Worm (Caenorhabditis elegans) whole organism, young adult: ENCODE data around the gene sru-11.
"Not testable (repeated sequence)": the region's sequence is repeated elsewhere in the genome, so short reads cannot be mapped to it uniquely, and the experiment has no call there.

Experiments used
- K11D2.4 ChIP-seq: fragments of 200-800 bp; sonication (Bioruptor generic); IDR thresholded peaks from 2 replicates; pipeline ENCODE4 v1.3.6; 2022; ENCODE audit warnings: missing genetic modification reagents, missing genetic modification characterization, missing compliant biosample characterization
- ama-1 ChIP-seq, 3 experiments: fragments of 150-350 bp in 1 of 3; sonication (generic microtip) in 2 of 3; optimal IDR thresholded peaks; 2 replicates each; lab custom pipeline; 2014 to 2018; ENCODE audit warnings: missing biosample characterization in 2 of 3, missing genetic modification characterization in 2 of 3, missing genetic modification reagents in 2 of 3
- egl-44 ChIP-seq: fragments of 200-800 bp; sonication (Bioruptor generic); IDR thresholded peaks from 2 replicates; pipeline ENCODE4 v1.3.6; 2022; ENCODE audit warnings: missing genetic modification reagents, missing genetic modification characterization, missing compliant biosample characterization
- fkh-3 ChIP-seq: sonication (generic microtip); optimal IDR thresholded peaks from 2 replicates; lab custom pipeline; 2016; ENCODE audit warnings: mild to moderate bottlenecking, missing genetic modification characterization, missing compliant biosample characterization
- hmg-1.2 ChIP-seq: fragments of 200-800 bp; sonication (Bioruptor generic); IDR thresholded peaks from 2 replicates; pipeline ENCODE4 v1.3.6; 2022; ENCODE audit warnings: missing genetic modification reagents, missing genetic modification characterization, missing compliant biosample characterization
- hmg-20 ChIP-seq: fragments of 200-800 bp; sonication (Bioruptor generic); IDR thresholded peaks from 2 replicates; pipeline ENCODE4 v1.3.6; 2022; ENCODE audit warnings: missing genetic modification reagents, missing genetic modification characterization, missing compliant biosample characterization
- lin-35 ChIP-seq, 3 experiments: fragments of 150-350 bp in 2 of 3; sonication (generic microtip) in 1 of 3; optimal IDR thresholded peaks; 2 replicates each; lab custom pipeline; 2014 to 2018; ENCODE audit warnings: missing biosample characterization in 3 of 3, missing genetic modification characterization in 3 of 3, missing genetic modification reagents in 3 of 3
- mes-4 ChIP-seq: sonication (generic microtip); optimal IDR thresholded peaks from 2 replicates; lab custom pipeline; 2016; ENCODE audit warnings: missing genotype, missing genetic modification characterization, missing compliant biosample characterization
- ztf-28 ChIP-seq: fragments of 200-800 bp; sonication (Bioruptor generic); IDR thresholded peaks from 2 replicates; pipeline ENCODE4 v1.3.6; 2022; ENCODE audit warnings: missing genetic modification reagents, missing genetic modification characterization, missing compliant biosample characterization

- not testable (repeated sequence) for TF ChIP-seq K11D2.4 (GFP tag; lab: Robert Waterston, UW); egl-44 (GFP tag; lab: Robert Waterston, UW); hmg-20 (GFP tag; lab: Robert Waterston, UW); lin-35 (GFP tag; optimal IDR thresholded peaks at IDR 0.05; lab: Kevin White, UChicago); mes-4 (tag; lab: Kevin White, UChicago); ztf-28 (GFP tag; lab: Robert Waterston, UW); ama-1 (optimal IDR thresholded peaks at IDR 0.05; lab: Kevin White, UChicago); ama-1 (GFP tag; optimal IDR thresholded peaks at IDR 0.05; lab: Kevin White, UChicago); fkh-3 (tag; lab: Kevin White, UChicago)
- TF ChIP-seq hmg-1.2, result peak; percentile 65
Measured at ce11 chrIV:13588544-13589043, 3.8 kb downstream of the sru-11 start, which contains the start of gene sru-9.
